Worm (Caenorhabditis elegans) whole organism, L1 larva: ENCODE results near the gene ung-1.

Experiments used
- C04F5.9 ChIP-seq: sonication (generic microtip); optimal IDR thresholded peaks from 2 replicates; lab custom pipeline; 2016; ENCODE audit warnings: missing genetic modification characterization, missing compliant biosample characterization
- ama-1 ChIP-seq: fragments of 150-350 bp; optimal IDR thresholded peaks from 2 replicates; lab custom pipeline; 2014
- ceh-88 ChIP-seq: fragments of 200-800 bp; sonication (Bioruptor generic); IDR thresholded peaks from 2 replicates; pipeline ENCODE4 v1.3.6; 2022; ENCODE audit warnings: missing genetic modification characterization, missing compliant biosample characterization
- dpl-1 ChIP-seq, 3 experiments: fragments of 150-350 bp in 2 of 3; sonication (generic microtip) in 1 of 3; optimal IDR thresholded peaks; 2 replicates each; lab custom pipeline; 2014 to 2017; ENCODE audit warnings: missing biosample characterization in 3 of 3, missing genetic modification characterization in 3 of 3, missing genetic modification reagents in 3 of 3
- efl-1 ChIP-seq, 4 experiments: fragments of 150-350 bp; optimal IDR thresholded peaks in 3 of 4; peaks in 1 of 4; 1 replicate in 1 of 4; 2 replicates in 3 of 4; lab custom pipeline; 2014; ENCODE audit warnings: missing biosample characterization in 2 of 4, missing genetic modification characterization in 2 of 4, missing genetic modification reagents in 2 of 4
- efl-3 ChIP-seq: fragments of 200-800 bp; sonication (Bioruptor generic); optimal IDR thresholded peaks from 2 replicates; lab custom pipeline; 2018; ENCODE audit warnings: mild to moderate bottlenecking, missing genetic modification characterization, missing compliant biosample characterization
- egl-27 ChIP-seq, 2 experiments: fragments of 150-350 bp in 1 of 2; sonication (generic microtip); optimal IDR thresholded peaks; 3 replicates each; lab custom pipeline; 2017 to 2018; ENCODE audit warnings: missing biosample characterization in 2 of 2, missing genetic modification characterization in 2 of 2, missing genetic modification reagents in 2 of 2
- elt-3 ChIP-seq, 6 experiments: fragments of 150-350 bp in 1 of 6; sonication (generic microtip); optimal IDR thresholded peaks; 2 replicates each; lab custom pipeline; 2017 to 2018; ENCODE audit warnings: missing biosample characterization in 6 of 6, missing genetic modification characterization in 6 of 6, inconsistent platforms in 1 of 6
- ets-5 ChIP-seq: fragments of 200-800 bp; sonication (Bioruptor generic); IDR thresholded peaks from 2 replicates; pipeline ENCODE4 v1.3.6; 2022; ENCODE audit warnings: missing genetic modification characterization, missing compliant biosample characterization
- fkh-8 ChIP-seq: sonication (generic microtip); optimal IDR thresholded peaks from 2 replicates; lab custom pipeline; 2016; ENCODE audit warnings: mild to moderate bottlenecking, missing genetic modification characterization, missing compliant biosample characterization
- fos-1 ChIP-seq: fragments of 150-350 bp; optimal IDR thresholded peaks from 2 replicates; lab custom pipeline; 2014; ENCODE audit warnings: missing biosample characterization, missing genetic modification characterization
- grh-1 ChIP-seq: fragments of 200-800 bp; sonication (Bioruptor generic); IDR thresholded peaks from 2 replicates; pipeline ENCODE4 v1.3.6; 2022; ENCODE audit warnings: missing genetic modification reagents, missing genetic modification characterization, missing compliant biosample characterization
- isw-1 ChIP-seq: fragments of 200-800 bp; sonication (Bioruptor generic); IDR thresholded peaks from 2 replicates; pipeline ENCODE4 v1.3.6; 2022; ENCODE audit warnings: missing genetic modification characterization, missing compliant biosample characterization
- lin-35 ChIP-seq, 2 experiments: fragments of 150-350 bp; optimal IDR thresholded peaks; 2 replicates each; lab custom pipeline; 2014; ENCODE audit warnings: missing biosample characterization in 2 of 2, missing genetic modification characterization in 2 of 2, missing genetic modification reagents in 2 of 2
- lir-3 ChIP-seq: sonication (generic microtip); optimal IDR thresholded peaks from 2 replicates; lab custom pipeline; 2016; ENCODE audit warnings: mild to moderate bottlenecking, missing genetic modification characterization, moderate library complexity, missing compliant biosample characterization; ENCODE audit not compliant: poor library complexity
- mab-9 ChIP-seq: fragments of 200-800 bp; sonication (Bioruptor generic); IDR thresholded peaks from 2 replicates; pipeline ENCODE4 v1.3.6; 2022; ENCODE audit warnings: missing genetic modification reagents, missing genetic modification characterization, missing compliant biosample characterization
- mdl-1 ChIP-seq, 2 experiments: fragments of 150-350 bp; optimal IDR thresholded peaks; 2 replicates each; lab custom pipeline; 2014 to 2017; ENCODE audit warnings: missing biosample characterization in 2 of 2, missing genetic modification characterization in 2 of 2, inconsistent platforms in 1 of 2
- mep-1 ChIP-seq: fragments of 150-350 bp; optimal IDR thresholded peaks from 2 replicates; lab custom pipeline; 2014; ENCODE audit warnings: missing biosample characterization, missing genetic modification characterization
- nhr-19 ChIP-seq: fragments of 200-800 bp; sonication (Bioruptor generic); conservative IDR thresholded peaks from 2 replicates; pipeline ENCODE4 v1.3.6; 2022; ENCODE audit warnings: missing genetic modification characterization, missing compliant biosample characterization
- nhr-237 ChIP-seq: fragments of 150-350 bp; optimal IDR thresholded peaks from 2 replicates; lab custom pipeline; 2014; ENCODE audit warnings: missing biosample characterization, missing genetic modification characterization
- nhr-28 ChIP-seq: fragments of 150-350 bp; optimal IDR thresholded peaks from 2 replicates; lab custom pipeline; 2014; ENCODE audit warnings: missing biosample characterization, missing genetic modification characterization
- nhr-77 ChIP-seq: fragments of 150-350 bp; optimal IDR thresholded peaks from 2 replicates; lab custom pipeline; 2014; ENCODE audit warnings: missing biosample characterization, missing genetic modification characterization
- nhr-85 ChIP-seq: sonication (generic microtip); peaks from one replicate; lab custom pipeline; 2016; ENCODE audit warnings: missing genetic modification characterization, inconsistent platforms, missing compliant biosample characterization
- nhr-90 ChIP-seq: sonication (generic microtip); optimal IDR thresholded peaks from 2 replicates; lab custom pipeline; 2016; ENCODE audit warnings: mild to moderate bottlenecking, missing genetic modification characterization, missing compliant biosample characterization; ENCODE audit not compliant: poor library complexity
- pax-3 ChIP-seq: fragments of 200-800 bp; sonication (Bioruptor generic); optimal IDR thresholded peaks from 2 replicates; lab custom pipeline; 2018; ENCODE audit warnings: mild to moderate bottlenecking, missing genetic modification characterization, moderate library complexity, missing compliant biosample characterization
- rnt-1 ChIP-seq: sonication (generic microtip); optimal IDR thresholded peaks from 2 replicates; lab custom pipeline; 2016; ENCODE audit warnings: mild to moderate bottlenecking, missing genetic modification characterization, moderate library complexity, missing compliant biosample characterization
- skn-1 ChIP-seq: fragments of 150-350 bp; optimal IDR thresholded peaks from 2 replicates; lab custom pipeline; 2014; ENCODE audit warnings: missing biosample characterization, missing genetic modification characterization
- snpc-4 ChIP-seq: fragments of 150-350 bp; optimal IDR thresholded peaks from 2 replicates; lab custom pipeline; 2014; ENCODE audit warnings: missing biosample characterization, missing genetic modification characterization
- unc-86 ChIP-seq: sonication (generic microtip); optimal IDR thresholded peaks from 2 replicates; lab custom pipeline; 2016; ENCODE audit warnings: missing genetic modification characterization, missing compliant biosample characterization
- unc-98 ChIP-seq: fragments of 200-800 bp; sonication (Bioruptor generic); IDR thresholded peaks from 2 replicates; pipeline ENCODE4 v1.3.6; 2022; ENCODE audit warnings: missing genetic modification characterization, missing compliant biosample characterization
- xbp-1 ChIP-seq: sonication (generic microtip); optimal IDR thresholded peaks from 2 replicates; lab custom pipeline; 2016; ENCODE audit warnings: missing genetic modification characterization, missing compliant biosample characterization

The ung-1 gene

ce11 chrIII:11978742-11979141, 4.8 kb upstream of the ung-1 start, which contains the start of gene Y56A3A.30:
Gene Y56A3A.30 (minus strand): TSS chrIII:11979065.
- no peak for TF ChIP-seq xbp-1
- no peak for TF ChIP-seq ama-1 (lab: Kevin White, UChicago)
- TF ChIP-seq nhr-77 (tag; lab: Kevin White, UChicago), result no peak
- TF ChIP-seq C04F5.9 (tag; lab: Kevin White, UChicago), result no peak
- TF ChIP-seq efl-3 (GFP tag; lab: Kevin White, UChicago), result no peak
- no peak for TF ChIP-seq fos-1 (tag; lab: Kevin White, UChicago)
- no peak for TF ChIP-seq skn-1 (tag; lab: Kevin White, UChicago)
- TF ChIP-seq lir-3 (tag; lab: Kevin White, UChicago), result no peak
- no peak for TF ChIP-seq mdl-1 (tag; optimal IDR thresholded peaks at IDR 0.05; lab: Kevin White, UChicago)
- no peak for TF ChIP-seq nhr-237 (tag; lab: Kevin White, UChicago)
- TF ChIP-seq unc-98 (GFP tag; lab: Robert Waterston, UW), result no peak
- no peak for TF ChIP-seq elt-3 (tag; optimal IDR thresholded peaks at IDR 0.05; lab: Kevin White, UChicago)
- no peak for TF ChIP-seq unc-86
- no peak for TF ChIP-seq mab-9 (GFP tag; lab: Robert Waterston, UW)
- TF ChIP-seq fkh-8 (tag; lab: Kevin White, UChicago), result no peak
- TF ChIP-seq nhr-28 (tag; lab: Kevin White, UChicago), result no peak
- TF ChIP-seq isw-1 (GFP tag; lab: Robert Waterston, UW), result no peak

- TF ChIP-seq mep-1 (no peak), lin-35 (GFP tag; optimal IDR thresholded peaks at IDR 0.05; lab: Kevin White, UChicago) (peak; percentile 25 to 81), nhr-85 (tag; lab: Kevin White, UChicago) (peak; percentile 46), dpl-1 (GFP tag; optimal IDR thresholded peaks at IDR 0.05; lab: Kevin White, UChicago) (peak; percentile 39 to 80 (median 73)), efl-1 (optimal IDR thresholded peaks at IDR 0.05; lab: Kevin White, UChicago) (peak; percentile 79 to 87), efl-1 (GFP tag; optimal IDR thresholded peaks at IDR 0.05 in 1 of 2; lab: Kevin White, UChicago) (peak; percentile 75 to 98), mab-9 (GFP tag; lab: Robert Waterston, UW) (no peak), mdl-1 (tag; optimal IDR thresholded peaks at IDR 0.05; lab: Kevin White, UChicago) (peak in 1 of 2 experiments; percentile 4)
- TF ChIP-seq, all 84 proteins: peak for 5
Observed at ce11 chrIII:11974414-11974813, 518 bp upstream of the ung-1 start, which contains the start of gene Y56A3A.31. Gene Y56A3A.31 (plus strand): TSS chrIII:11974477.

- no peak for TF ChIP-seq ets-5 (GFP tag; lab: Robert Waterston, UW)
- peak in 1 of 3 experiments; percentile 14 for TF ChIP-seq dpl-1 (GFP tag; optimal IDR thresholded peaks at IDR 0.05; lab: Kevin White, UChicago)
- peak in 1 of 2 experiments; percentile 20 for TF ChIP-seq efl-1 (optimal IDR thresholded peaks at IDR 0.05; lab: Kevin White, UChicago)
- peak in 1 of 2 experiments; percentile 25 for TF ChIP-seq efl-1 (GFP tag; optimal IDR thresholded peaks at IDR 0.05 in 1 of 2; lab: Kevin White, UChicago)
Observed at ce11 chrIII:11971342-11971741, 2.6 kb downstream of the ung-1 start, which contains the start of gene Y56A3A.28. Gene Y56A3A.28 (minus strand): TSS chrIII:11971374.

ce11 chrIII:11967049-11967448, 6.8 kb downstream of the ung-1 start:
- TF ChIP-seq mab-9 (GFP tag; lab: Robert Waterston, UW) (peak; percentile 40; the same call in 1 of the 2 replicates), snpc-4 (peak; percentile 13), nhr-19 (GFP tag; lab: Robert Waterston, UW) (peak; percentile 81), grh-1 (GFP tag; lab: Robert Waterston, UW) (peak; percentile 61), ceh-88 (GFP tag; lab: Robert Waterston, UW) (peak; percentile 59; the same call in 1 of the 2 replicates), unc-98 (GFP tag; lab: Robert Waterston, UW) (peak; percentile 43; the same call in 1 of the 2 replicates)

ce11 chrIII:11960080-11960479, 13.8 kb downstream of the ung-1 start, which contains the start of gene top-3:
Gene top-3 (minus strand): TSS chrIII:11960180.
- TF ChIP-seq egl-27 (tag; optimal IDR thresholded peaks at IDR 0.05; lab: Kevin White, UChicago) (no peak), rnt-1 (tag; lab: Kevin White, UChicago) (no peak), pax-3 (tag; lab: Kevin White, UChicago) (no peak), nhr-90 (tag; lab: Kevin White, UChicago) (no peak)
